Fruit fly (Drosophila melanogaster) whole organism, embryonic: ENCODE data around the gene Pino.
A peak's percentile ranks its signal among the peaks of the same experiment; 100 is the strongest.

Experiments
- Atf6 ChIP-seq: fragments of 200-800 bp; sonication (Bioruptor generic); IDR thresholded peaks from 2 replicates; pipeline ENCODE4 v1.3.6; 2022; ENCODE audit warnings: missing biosample characterization, missing genetic modification characterization
- CG10565 ChIP-seq: fragments of 200-800 bp; sonication (Bioruptor generic); optimal IDR thresholded peaks from 3 replicates; lab custom pipeline; 2016; ENCODE audit warnings: missing biosample characterization, mild to moderate bottlenecking, missing genetic modification characterization
- CG10959 ChIP-seq: fragments of 200-800 bp; sonication (Bioruptor generic); IDR thresholded peaks from 2 replicates; pipeline ENCODE4 v1.3.6; 2022; ENCODE audit warnings: missing biosample characterization, missing genetic modification characterization
- CG11456 ChIP-seq: fragments of 200-800 bp; sonication (Bioruptor generic); IDR thresholded peaks from 3 replicates; pipeline ENCODE4 v1.3.6; 2022; ENCODE audit warnings: missing biosample characterization, missing genetic modification characterization
- CG12219 ChIP-seq: fragments of 200-800 bp; sonication (Bioruptor generic); optimal IDR thresholded peaks from 3 replicates; lab custom pipeline; 2018; ENCODE audit warnings: missing biosample characterization, mild to moderate bottlenecking, missing genetic modification characterization
- CG1233 ChIP-seq: fragments of 200-800 bp; sonication (Bioruptor generic); optimal IDR thresholded peaks from 4 replicates; lab custom pipeline; 2018; ENCODE audit warnings: missing biosample characterization, mild to moderate bottlenecking, missing genetic modification characterization
- CG14710 ChIP-seq: fragments of 200-800 bp; sonication (Bioruptor generic); optimal IDR thresholded peaks from 3 replicates; lab custom pipeline; 2019; ENCODE audit warnings: missing biosample characterization, mild to moderate bottlenecking, missing genetic modification characterization, moderate library complexity
- CG15073 ChIP-seq: fragments of 200-800 bp; sonication (Bioruptor generic); optimal IDR thresholded peaks from 2 replicates; lab custom pipeline; 2016; ENCODE audit warnings: missing biosample characterization, missing genetic modification characterization
- CG15514 ChIP-seq: fragments of 200-800 bp; sonication (Bioruptor generic); optimal IDR thresholded peaks from 3 replicates; lab custom pipeline; 2017; ENCODE audit warnings: missing biosample characterization, missing genetic modification characterization, mild to moderate bottlenecking, moderate library complexity, missing genetic modification reagents
- CG1603 ChIP-seq: fragments of 200-800 bp; sonication (Bioruptor generic); optimal IDR thresholded peaks from 2 replicates; lab custom pipeline; 2019; ENCODE audit warnings: missing biosample characterization, mild to moderate bottlenecking, missing genetic modification characterization, moderate library complexity
- CG18262 ChIP-seq: fragments of 200-800 bp; optimal IDR thresholded peaks from 3 replicates; lab custom pipeline; 2019; ENCODE audit warnings: missing biosample characterization, mild to moderate bottlenecking, missing genetic modification characterization, moderate library complexity
- CG33213 ChIP-seq: fragments of 200-800 bp; sonication (Bioruptor generic); optimal IDR thresholded peaks from 3 replicates; lab custom pipeline; 2016; ENCODE audit warnings: missing biosample characterization, missing genetic modification characterization
- CG34224 ChIP-seq: fragments of 200-800 bp; sonication (Bioruptor generic); IDR thresholded peaks from 3 replicates; pipeline ENCODE4 v1.3.6; 2022; ENCODE audit warnings: missing biosample characterization, missing genetic modification characterization; ENCODE audit not compliant: partially characterized antibody
- CG34376 ChIP-seq: fragments of 200-800 bp; sonication (Bioruptor generic); optimal IDR thresholded peaks from 2 replicates; lab custom pipeline; 2018; ENCODE audit warnings: missing biosample characterization, mild to moderate bottlenecking, missing genetic modification characterization
- CG5180 ChIP-seq: fragments of 200-800 bp; sonication (Bioruptor generic); optimal IDR thresholded peaks from 3 replicates; lab custom pipeline; 2017; ENCODE audit warnings: missing biosample characterization, missing genetic modification characterization, mild to moderate bottlenecking, moderate library complexity, missing genetic modification reagents
- CG6175 ChIP-seq: fragments of 200-800 bp; sonication (Bioruptor generic); IDR thresholded peaks from 3 replicates; pipeline ENCODE4 v1.3.6; 2022; ENCODE audit warnings: missing biosample characterization, missing genetic modification characterization
- CG6854 ChIP-seq: fragments of 200-800 bp; sonication (Bioruptor generic); optimal IDR thresholded peaks from 3 replicates; lab custom pipeline; 2017; ENCODE audit warnings: missing biosample characterization, mild to moderate bottlenecking, missing genetic modification characterization
- CG8478 ChIP-seq: fragments of >200 bp; optimal IDR thresholded peaks from 2 replicates; lab custom pipeline; 2018
- Camta ChIP-seq: fragments of 200-800 bp; sonication (Bioruptor generic); optimal IDR thresholded peaks from 2 replicates; lab custom pipeline; 2016; ENCODE audit warnings: missing biosample characterization, missing genetic modification characterization
- D ChIP-seq, 2 experiments: fragments of 200-800 bp in 1 of 2; fragments of >200 bp in 1 of 2; sonication (Bioruptor generic) in 1 of 2; optimal IDR thresholded peaks; 2 replicates in 1 of 2; 3 replicates in 1 of 2; lab custom pipeline; 2017; ENCODE audit warnings: mild to moderate bottlenecking in 1 of 2, missing biosample characterization in 1 of 2, missing genetic modification characterization in 1 of 2, missing genetic modification reagents in 1 of 2
- Dp ChIP-seq: fragments of 200-800 bp; sonication (Bioruptor generic); optimal IDR thresholded peaks from 2 replicates; lab custom pipeline; 2018; ENCODE audit warnings: missing biosample characterization, mild to moderate bottlenecking, missing genetic modification characterization, moderate library complexity
- Gug ChIP-seq: fragments of 200-800 bp; sonication (Bioruptor generic); IDR thresholded peaks from 4 replicates; pipeline ENCODE4 v1.3.6; 2022; ENCODE audit warnings: missing biosample characterization, missing genetic modification characterization
- Hand ChIP-seq: fragments of 200-800 bp; sonication (Bioruptor generic); optimal IDR thresholded peaks from 2 replicates; lab custom pipeline; 2017; ENCODE audit warnings: mild to moderate bottlenecking, missing biosample characterization, missing genetic modification reagents, missing genetic modification characterization
- Hr39 ChIP-seq: fragments of >200 bp; optimal IDR thresholded peaks from 2 replicates; lab custom pipeline; 2017
- Kr ChIP-seq: fragments of 200-800 bp; sonication (Bioruptor generic); optimal IDR thresholded peaks from 2 replicates; lab custom pipeline; 2017; ENCODE audit warnings: missing biosample characterization, mild to moderate bottlenecking, missing genetic modification characterization
- Max ChIP-seq: fragments of 200-800 bp; sonication (Bioruptor generic); optimal IDR thresholded peaks from 2 replicates; lab custom pipeline; 2016; ENCODE audit warnings: missing biosample characterization, mild to moderate bottlenecking, missing genetic modification characterization
- Pdp1 ChIP-seq, 2 experiments: fragments of 200-800 bp; sonication (Bioruptor generic); optimal IDR thresholded peaks; 3 replicates each; lab custom pipeline; 2016; ENCODE audit warnings: missing biosample characterization in 2 of 2, missing genetic modification characterization in 2 of 2, mild to moderate bottlenecking in 1 of 2, moderate library complexity in 1 of 2
- Spps ChIP-seq: fragments of 200-800 bp; sonication (Bioruptor generic); optimal IDR thresholded peaks from 2 replicates; lab custom pipeline; 2018; ENCODE audit warnings: missing biosample characterization, mild to moderate bottlenecking, missing genetic modification characterization
- Ssrp ChIP-seq: fragments of 200-800 bp; sonication (Bioruptor generic); optimal IDR thresholded peaks from 2 replicates; lab custom pipeline; 2018; ENCODE audit warnings: missing biosample characterization, mild to moderate bottlenecking, missing genetic modification characterization, moderate library complexity
- Stat92E ChIP-seq, 3 experiments: fragments of >200 bp in 2 of 3; fragments of 200-800 bp in 1 of 3; sonication (Bioruptor generic) in 1 of 3; optimal IDR thresholded peaks; 2 replicates each; lab custom pipeline; 2017 to 2019; ENCODE audit warnings: missing biosample characterization in 3 of 3, missing genetic modification characterization in 3 of 3, mild to moderate bottlenecking in 1 of 3, moderate library complexity in 1 of 3
- ara ChIP-seq: fragments of 200-800 bp; sonication (Bioruptor generic); IDR thresholded peaks from 2 replicates; pipeline ENCODE4 v1.3.6; 2022; ENCODE audit warnings: missing biosample characterization, missing genetic modification characterization
- br ChIP-seq: fragments of >200 bp; optimal IDR thresholded peaks from 2 replicates; lab custom pipeline; 2017
- cg ChIP-seq: fragments of 200-800 bp; sonication (Bioruptor generic); optimal IDR thresholded peaks from 3 replicates; lab custom pipeline; 2019; ENCODE audit warnings: missing biosample characterization, mild to moderate bottlenecking, missing genetic modification characterization, moderate library complexity
- chn ChIP-seq: fragments of 200-800 bp; sonication (Bioruptor generic); optimal IDR thresholded peaks from 2 replicates; lab custom pipeline; 2016; ENCODE audit warnings: missing biosample characterization, missing genetic modification characterization
- croc ChIP-seq: fragments of 200-800 bp; sonication (Bioruptor generic); conservative IDR thresholded peaks from 3 replicates; pipeline ENCODE4 v1.3.6; 2022; ENCODE audit warnings: missing biosample characterization, missing genetic modification characterization
- da ChIP-seq: fragments of 200-800 bp; sonication (Bioruptor generic); optimal IDR thresholded peaks from 2 replicates; lab custom pipeline; 2016; ENCODE audit warnings: missing biosample characterization, missing genetic modification characterization
- danr ChIP-seq: fragments of 200-800 bp; sonication (Bioruptor generic); IDR thresholded peaks from 2 replicates; pipeline ENCODE4 v1.3.6; 2022; ENCODE audit warnings: missing biosample characterization, missing genetic modification characterization
- fd102C ChIP-seq: fragments of 200-800 bp; sonication (Bioruptor generic); optimal IDR thresholded peaks from 2 replicates; lab custom pipeline; 2018; ENCODE audit warnings: missing biosample characterization, mild to moderate bottlenecking, missing genetic modification characterization, moderate library complexity
- fd3F ChIP-seq: fragments of 200-800 bp; sonication (Bioruptor generic); optimal IDR thresholded peaks from 2 replicates; lab custom pipeline; 2018; ENCODE audit warnings: missing biosample characterization, mild to moderate bottlenecking, missing genetic modification characterization, moderate library complexity
- gsb-n ChIP-seq: fragments of 200-800 bp; sonication (Bioruptor generic); optimal IDR thresholded peaks from 3 replicates; lab custom pipeline; 2018; ENCODE audit warnings: missing biosample characterization, mild to moderate bottlenecking, missing genetic modification characterization
- hkb ChIP-seq, 2 experiments: fragments of 200-800 bp in 1 of 2; fragments of >200 bp in 1 of 2; sonication (Bioruptor generic) in 1 of 2; IDR thresholded peaks in 1 of 2; optimal IDR thresholded peaks in 1 of 2; 2 replicates each; pipeline versions ENCODE4 v1.3.6 to Lab custom; 2017 to 2022; ENCODE audit warnings: missing biosample characterization in 1 of 2, missing genetic modification characterization in 1 of 2
- mam ChIP-seq: fragments of 200-800 bp; sonication (Bioruptor generic); optimal IDR thresholded peaks from 3 replicates; lab custom pipeline; 2016; ENCODE audit warnings: missing biosample characterization, missing genetic modification characterization
- nau ChIP-seq: fragments of 200-800 bp; sonication (Bioruptor generic); optimal IDR thresholded peaks from 3 replicates; lab custom pipeline; 2017; ENCODE audit warnings: missing biosample characterization, mild to moderate bottlenecking, missing genetic modification characterization, missing genetic modification reagents
- odd ChIP-seq: fragments of 200-800 bp; sonication (Bioruptor generic); optimal IDR thresholded peaks from 2 replicates; lab custom pipeline; 2017; ENCODE audit warnings: missing biosample characterization, mild to moderate bottlenecking, missing genetic modification characterization
- salm ChIP-seq: fragments of 200-800 bp; sonication (Bioruptor generic); optimal IDR thresholded peaks from 2 replicates; lab custom pipeline; 2018; ENCODE audit warnings: missing biosample characterization, mild to moderate bottlenecking, missing genetic modification characterization
- sima ChIP-seq: fragments of 200-800 bp; sonication (Bioruptor generic); optimal IDR thresholded peaks from 2 replicates; lab custom pipeline; 2016; ENCODE audit warnings: missing biosample characterization, missing genetic modification characterization
- slbo ChIP-seq: fragments of 200-800 bp; sonication (Bioruptor generic); IDR thresholded peaks from 2 replicates; pipeline ENCODE4 v1.3.6; 2022; ENCODE audit warnings: missing biosample characterization, missing genetic modification characterization
- ssp ChIP-seq: fragments of 200-800 bp; sonication (Bioruptor generic); IDR thresholded peaks from 2 replicates; pipeline ENCODE4 v1.3.6; 2022; ENCODE audit warnings: missing biosample characterization, missing genetic modification characterization
- yki ChIP-seq: fragments of >200 bp; optimal IDR thresholded peaks from 3 replicates; lab custom pipeline; 2018
- zf30C ChIP-seq: fragments of 200-800 bp; sonication (Bioruptor generic); optimal IDR thresholded peaks from 3 replicates; lab custom pipeline; 2018; ENCODE audit warnings: missing biosample characterization, mild to moderate bottlenecking, missing genetic modification characterization

The Pino gene

dm6 chr2L:1169867-1170415 lies 41.2 kb upstream of the Pino start, which contains the start of the genes CG31922 and Plap (continued):
- TF ChIP-seq CG18262 (tag; lab: Kevin White, UChicago) (peak; percentile 69), CG34224 (peak; percentile 89), CG11456 (GFP tag; lab: Robert Waterston, UW) (0 out of 3 replicates have a peak, but pooled peaks have one; percentile 57), odd (GFP tag; lab: Kevin White, UChicago) (no peak), sima (GFP tag; lab: Kevin White, UChicago) (no peak), br (no peak), slbo (peak; percentile 80), CG34376 (GFP tag; lab: Kevin White, UChicago) (peak; percentile 77), CG12219 (GFP tag; lab: Kevin White, UChicago) (no peak), zf30C (GFP tag; lab: Kevin White, UChicago) (no peak), ssp (GFP tag; lab: Robert Waterston, UW) (peak; percentile 62), CG6175 (GFP tag; lab: Robert Waterston, UW) (no peak), cg (GFP tag; lab: Kevin White, UChicago) (no peak), CG33213 (GFP tag; lab: Kevin White, UChicago) (peak; percentile 57), da (GFP tag; lab: Kevin White, UChicago) (no peak), hkb (optimal IDR thresholded peaks at IDR 0.05; lab: Kevin White, UChicago) (no peak), hkb (GFP tag; IDR thresholded peaks at IDR 0.05; lab: Robert Waterston, UW) (peak; percentile 59; the same call in 1 of the 2 replicates), CG14710 (tag; lab: Kevin White, UChicago) (peak; percentile 86), salm (tag; lab: Kevin White, UChicago) (no peak), CG15073 (GFP tag; lab: Kevin White, UChicago) (no peak), CG6854 (GFP tag; lab: Kevin White, UChicago) (no peak), Gug (peak; percentile 64; the same call in 2 of the 4 replicates), Pdp1 (GFP tag; optimal IDR thresholded peaks at IDR 0.05; lab: Kevin White, UChicago) (peak; percentile 63 to 68), Atf6 (GFP tag; lab: Robert Waterston, UW) (peak; percentile 60; the same call in 1 of the 2 replicates), CG8478 (no peak), Spps (tag; lab: Kevin White, UChicago) (peak; percentile 26), mam (GFP tag; lab: Kevin White, UChicago) (peak; percentile 76), Ssrp (tag; lab: Kevin White, UChicago) (peak; percentile 59), CG1233 (GFP tag; lab: Kevin White, UChicago) (peak; percentile 34), Stat92E (GFP tag; optimal IDR thresholded peaks at IDR 0.05; lab: Kevin White, UChicago) (no peak), Max (GFP tag; lab: Kevin White, UChicago) (peak; percentile 76), croc (GFP tag; lab: Robert Waterston, UW) (peak; percentile 23; the same call in 1 of the 3 replicates), Dp (GFP tag; lab: Kevin White, UChicago) (peak; percentile 38), Hand (GFP tag; lab: Kevin White, UChicago) (no peak), Camta (GFP tag; lab: Kevin White, UChicago) (peak; percentile 51), yki (lab: Kevin White, UChicago) (no peak), CG10565 (no peak), fd102C (GFP tag; lab: Kevin White, UChicago) (no peak), chn (GFP tag; lab: Kevin White, UChicago) (peak; percentile 72), ara (GFP tag; lab: Robert Waterston, UW) (no peak), Hr39 (lab: Kevin White, UChicago) (no peak), CG15514 (peak; percentile 83), Kr (no peak), gsb-n (tag; lab: Kevin White, UChicago) (no peak), CG1603 (tag; lab: Kevin White, UChicago) (no peak), danr (GFP tag; lab: Robert Waterston, UW) (peak; percentile 26; the same call in 1 of the 2 replicates), CG10959 (GFP tag; lab: Robert Waterston, UW) (no peak), D (optimal IDR thresholded peaks at IDR 0.05; lab: Kevin White, UChicago) (no peak), D (GFP tag; optimal IDR thresholded peaks at IDR 0.05; lab: Kevin White, UChicago) (peak; percentile 28), nau (GFP tag; lab: Kevin White, UChicago) (no peak), fd3F (GFP tag; lab: Kevin White, UChicago) (peak; percentile 57), CG5180 (GFP tag; lab: Kevin White, UChicago) (no peak)
